Worm (Caenorhabditis elegans): ENCODE data around the gene K02D10.8.

Gene K02D10.8

DNA sequence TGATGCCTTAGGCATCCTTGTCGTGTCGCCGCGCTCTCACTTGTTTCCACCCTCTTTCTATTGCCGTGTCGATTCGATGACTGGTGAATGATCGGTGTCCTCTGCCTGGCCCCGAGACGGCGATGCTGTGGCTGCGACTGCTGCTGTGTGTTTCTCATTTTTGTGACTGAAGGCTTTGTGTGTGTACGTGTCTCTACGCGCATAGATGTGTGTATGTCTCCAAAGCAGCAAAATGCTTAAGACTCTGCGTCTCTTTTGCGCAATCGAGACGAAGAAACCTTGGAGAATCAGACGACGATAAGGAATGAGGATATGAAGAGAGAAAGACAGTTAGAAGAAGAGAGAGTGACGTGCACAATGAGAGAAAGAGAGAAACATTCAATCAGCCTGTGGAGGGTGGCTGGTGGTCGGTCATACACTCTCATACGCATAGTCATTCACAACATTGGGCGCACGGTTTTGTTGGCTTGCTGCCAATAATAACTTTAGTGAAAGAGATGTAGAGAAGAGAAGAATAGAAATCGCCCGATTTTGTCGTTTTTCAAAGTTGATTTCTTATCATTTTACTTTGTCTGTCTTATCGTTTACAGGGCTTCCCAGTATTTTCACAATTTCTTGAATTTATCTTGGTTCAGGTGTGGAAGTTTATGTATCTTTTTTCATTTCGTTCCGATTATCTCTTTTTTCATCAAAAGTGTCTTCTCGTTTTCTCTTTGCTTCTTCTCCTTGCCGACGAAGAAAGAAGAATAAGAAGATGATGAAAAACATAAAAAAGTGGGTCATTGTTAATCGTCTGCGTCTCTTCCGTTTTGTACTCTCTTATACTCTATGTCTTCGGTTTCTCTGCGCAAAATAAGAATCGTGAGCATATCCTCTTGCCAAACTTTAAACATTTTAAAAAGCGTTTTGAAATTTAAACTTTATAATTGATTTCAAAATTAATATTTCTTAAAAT, 16.0 kb downstream of the K02D10.8 start (continued):
- peak; percentile 88 for TF ChIP-seq cey-2 (tag; optimal IDR thresholded peaks at IDR 0.05; ENCODE audit: borderline replicate concordance, insufficient read depth)
- 0 out of 2 replicates have a peak, but pooled peaks have one; percentile 12 for TF ChIP-seq arid-1 (GFP tag; conservative IDR thresholded peaks at IDR 0.05)
- no peak for TF ChIP-seq Y5F2A.4 (GFP tag; optimal IDR thresholded peaks at IDR 0.05)
- TF ChIP-seq dve-1 (tag; optimal IDR thresholded peaks at IDR 0.05; ENCODE audit: insufficient read depth) = peak; percentile 98
- peak; percentile 82 for TF ChIP-seq mxl-2 (GFP tag; conservative IDR thresholded peaks at IDR 0.05)
- peak; percentile 26 for TF ChIP-seq nhr-237 (tag; optimal IDR thresholded peaks at IDR 0.05)
- TF ChIP-seq ceh-62 (tag; optimal IDR thresholded peaks at IDR 0.05) = no peak
- peak; percentile 34 for TF ChIP-seq lin-39 (tag; optimal IDR thresholded peaks at IDR 0.05)
- TF ChIP-seq dpl-1 (GFP tag; optimal IDR thresholded peaks at IDR 0.05) = peak; percentile 58
- peak; percentile 68 for TF ChIP-seq lin-38 (GFP tag; IDR thresholded peaks at IDR 0.05)
- peak; percentile 59 for TF ChIP-seq ztf-7 (tag; optimal IDR thresholded peaks at IDR 0.05)
- peak; percentile 70 for TF ChIP-seq tra-1 (GFP tag; IDR thresholded peaks at IDR 0.05)
- peak; percentile 29; the same call in 1 of the 2 replicates for TF ChIP-seq snpc-1.2 (GFP tag; IDR thresholded peaks at IDR 0.05)
- peak; percentile 95 for TF ChIP-seq nhr-48 (tag; optimal IDR thresholded peaks at IDR 0.05)
- TF ChIP-seq unc-62 (GFP tag; optimal IDR thresholded peaks at IDR 0.05 in 1 of 2) = peak; percentile 43 to 100
- TF ChIP-seq unc-62 (tag; optimal IDR thresholded peaks at IDR 0.05) = peak; percentile 60
- no peak for TF ChIP-seq skn-1 (tag; optimal IDR thresholded peaks at IDR 0.05)

DNA sequence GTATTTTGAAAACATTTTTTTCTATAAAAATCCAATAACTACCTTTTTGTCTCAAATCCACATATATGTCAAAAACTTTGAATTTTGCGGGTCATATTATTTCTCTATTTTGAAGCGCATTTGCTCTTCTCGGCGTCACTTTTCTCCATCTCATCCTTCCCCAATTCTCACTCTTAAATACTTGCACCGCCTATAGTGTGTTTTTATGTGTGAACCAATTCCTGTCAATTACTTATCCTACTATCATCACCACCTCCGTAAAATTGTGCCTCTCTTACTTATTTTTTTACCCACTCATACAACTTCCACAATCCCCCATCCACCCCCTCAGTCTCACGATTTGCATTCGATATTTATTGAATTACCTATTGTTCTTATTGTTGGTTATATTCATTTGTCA, 19.6 kb downstream of the K02D10.8 start:
- TF ChIP-seq aly-2 (tag; optimal IDR thresholded peaks at IDR 0.05) (peak; percentile 33), F37D6.2 (tag; optimal IDR thresholded peaks at IDR 0.05) (no peak), dmd-9 (GFP tag; IDR thresholded peaks at IDR 0.05) (no peak), aha-1 (tag) (peak; percentile 54), lim-7 (GFP tag; IDR thresholded peaks at IDR 0.05) (0 out of 2 replicates have a peak, but pooled peaks have one; percentile 47), madf-5 (GFP tag; IDR thresholded peaks at IDR 0.05) (0 out of 4 replicates have a peak, but pooled peaks of 1 of the 2 experiments have one; percentile 20), zip-11 (GFP tag; IDR thresholded peaks at IDR 0.05) (no peak)

- no peak for TF ChIP-seq ceh-32 (tag; optimal IDR thresholded peaks at IDR 0.05; ENCODE audit: poor library complexity)
- TF ChIP-seq madf-9 (GFP tag; conservative IDR thresholded peaks at IDR 0.05) = no peak
- TF ChIP-seq aly-2 (tag; optimal IDR thresholded peaks at IDR 0.05) = no peak
- no peak for TF ChIP-seq zfp-2 (tag; optimal IDR thresholded peaks at IDR 0.05)
- no peak for TF ChIP-seq vab-7 (GFP tag; IDR thresholded peaks at IDR 0.05)
Observed at ce11 chrIII:8807246-8807645, 21.1 kb downstream of the K02D10.8 start, which contains the start of gene F54F2.7. F54F2.7 (minus strand) TSS chrIII:8807346.

ce11 chrIII:8809245-8809971, 23.2 kb downstream of the K02D10.8 start, which contains the start of gene prx-19:
prx-19 (minus strand) TSS chrIII:8809295.
- peak; percentile 8 for TF ChIP-seq hlh-11 (tag; optimal IDR thresholded peaks at IDR 0.05)
- peak; percentile 49 for TF ChIP-seq nhr-28 (tag; optimal IDR thresholded peaks at IDR 0.05)
- no peak for TF ChIP-seq ces-1 (GFP tag; optimal IDR thresholded peaks at IDR 0.05)
- peak; percentile 92 for TF ChIP-seq dpl-1 (GFP tag; optimal IDR thresholded peaks at IDR 0.05)
- TF ChIP-seq nhr-76 (tag; optimal IDR thresholded peaks at IDR 0.05) = no peak
- TF ChIP-seq gei-8 (GFP tag; optimal IDR thresholded peaks at IDR 0.05) = no peak
- no peak for TF ChIP-seq egl-27 (tag; optimal IDR thresholded peaks at IDR 0.05)
- TF ChIP-seq daf-16 (GFP tag; optimal IDR thresholded peaks at IDR 0.05) = no peak
- peak; percentile 13 for TF ChIP-seq daf-16 (tag; optimal IDR thresholded peaks at IDR 0.05)
- TF ChIP-seq lsy-2 (tag; optimal IDR thresholded peaks at IDR 0.05) = peak in 1 of 2 experiments; percentile 55
- no peak for TF ChIP-seq arid-1 (GFP tag; conservative IDR thresholded peaks at IDR 0.05)
- peak; percentile 48 for TF ChIP-seq mes-2 (tag; optimal IDR thresholded peaks at IDR 0.05; ENCODE audit: poor library complexity, severe bottlenecking)
- TF ChIP-seq hmg-1.1 (GFP tag; IDR thresholded peaks at IDR 0.05) = no peak
- TF ChIP-seq hlh-30 (tag; optimal IDR thresholded peaks at IDR 0.05; ENCODE audit: insufficient read depth) = peak; percentile 47
- TF ChIP-seq unc-62 (GFP tag; optimal IDR thresholded peaks at IDR 0.05 in 1 of 2) = peak in 1 of 2 experiments; percentile 39
- TF ChIP-seq unc-62 (tag; optimal IDR thresholded peaks at IDR 0.05) = no peak
- peak; percentile 87 for TF ChIP-seq lin-38 (GFP tag; IDR thresholded peaks at IDR 0.05)

Data from whole organism, L4 larva.